Worm (Caenorhabditis elegans): ENCODE data around the gene R05G6.10.
A peak's percentile ranks its signal among the peaks of the same experiment; 100 is the strongest.

R05G6.10 gene

DNA sequence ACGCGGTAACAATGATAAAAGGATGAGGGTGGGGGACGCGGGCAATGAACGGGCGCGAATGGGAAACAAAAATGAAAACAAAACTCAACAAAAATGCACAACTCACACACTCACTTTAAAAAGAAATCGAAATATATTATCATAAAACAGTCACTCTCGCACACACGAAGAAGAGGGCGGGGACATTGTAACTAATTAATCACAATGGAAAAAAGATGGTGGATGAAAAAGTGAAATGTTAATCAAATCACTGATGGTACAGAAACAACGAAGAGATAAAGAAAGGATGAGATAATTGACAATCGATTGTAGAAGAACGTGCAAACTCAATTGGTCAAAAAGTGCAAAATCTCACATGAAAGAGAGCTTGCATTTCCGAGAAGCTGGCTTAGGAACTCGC lies 16.9 kb upstream of the R05G6.10 start:
- TF ChIP-seq arid-1 (GFP tag; conservative IDR thresholded peaks at IDR 0.05) = 0 out of 2 replicates have a peak, but pooled peaks have one; percentile 21
- TF ChIP-seq lin-38 (GFP tag; IDR thresholded peaks at IDR 0.05) = peak; percentile 6; the same call in 1 of the 2 replicates
- no peak for TF ChIP-seq T26A8.4 (GFP tag; IDR thresholded peaks at IDR 0.05)

DNA sequence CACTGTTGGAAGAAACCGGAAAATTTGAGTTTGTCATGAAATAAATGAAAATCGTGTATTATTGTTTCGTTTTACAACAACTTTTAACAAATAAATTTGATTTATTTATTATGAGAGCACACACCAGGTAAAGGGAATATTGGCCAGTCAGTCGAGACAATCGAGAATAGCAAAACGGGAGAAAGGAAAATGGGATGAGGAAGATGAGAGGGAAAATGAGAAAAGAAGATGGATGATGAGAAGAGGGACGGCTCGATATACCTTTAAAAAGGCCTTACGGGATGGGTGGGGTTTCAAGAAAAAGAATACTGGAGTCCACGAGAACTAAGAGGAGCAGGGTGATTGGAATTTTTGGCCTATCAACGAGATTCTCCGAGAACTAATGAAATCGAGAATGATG lies 16.3 kb upstream of the R05G6.10 start:
- peak; percentile 54 for TF ChIP-seq ama-1 (optimal IDR thresholded peaks at IDR 0.05)
- no peak for TF ChIP-seq ZK337.2 (GFP tag; IDR thresholded peaks at IDR 0.05)
- TF ChIP-seq zip-11 (GFP tag; IDR thresholded peaks at IDR 0.05) = no peak
- TF ChIP-seq D1046.2 (GFP tag; IDR thresholded peaks at IDR 0.05) = no peak
- no peak for TF ChIP-seq hlh-30 (tag; optimal IDR thresholded peaks at IDR 0.05; ENCODE audit: insufficient read depth)
- no peak for TF ChIP-seq dmd-9 (GFP tag; IDR thresholded peaks at IDR 0.05)
- TF ChIP-seq nhr-41 (GFP tag; IDR thresholded peaks at IDR 0.05) = no peak
- TF ChIP-seq ceh-82 (tag; optimal IDR thresholded peaks at IDR 0.05) = no peak
- TF ChIP-seq hif-1 (tag; optimal IDR thresholded peaks at IDR 0.05) = no peak
- 0 out of 2 replicates have a peak, but pooled peaks have one; percentile 15 for TF ChIP-seq snpc-1.2 (GFP tag; IDR thresholded peaks at IDR 0.05)
- TF ChIP-seq dpl-1 (GFP tag; optimal IDR thresholded peaks at IDR 0.05) = no peak

DNA sequence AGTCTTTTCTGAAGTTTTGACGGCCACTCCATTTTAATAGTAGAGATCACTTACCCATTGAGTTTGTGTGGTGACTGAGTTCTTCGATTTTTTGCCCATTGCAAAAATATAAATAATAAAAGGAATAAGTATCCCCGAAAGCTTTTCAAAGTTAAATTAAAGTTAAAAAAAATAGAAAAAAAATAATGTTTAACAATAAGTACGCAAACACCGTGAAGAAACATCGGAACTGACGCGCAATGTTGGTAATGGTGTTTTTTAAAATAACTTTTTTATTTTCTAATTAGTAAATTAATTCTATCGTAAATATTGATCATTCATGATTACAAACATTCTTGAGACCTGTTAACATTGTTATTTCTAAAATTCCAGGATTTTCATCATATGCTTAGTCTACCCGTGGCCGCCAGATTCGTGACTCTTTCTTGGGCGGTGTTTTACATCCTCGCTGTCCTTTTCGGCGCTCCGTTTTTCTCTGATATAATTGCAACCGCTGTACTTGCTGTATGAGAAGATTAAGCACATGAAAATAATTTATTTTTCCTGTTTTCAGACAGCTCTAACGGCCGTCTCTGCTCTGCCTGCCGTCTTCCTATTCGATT lies 14.0 kb upstream of the R05G6.10 start, which contains the start of the genes F49E8.7, F49E8.8 and nprl-2:
Gene F49E8.7 (minus strand): TSS at position 101 of the 602 bp plus-strand sequence.
Gene F49E8.8 (plus strand): TSS at position 373 of the 602 bp plus-strand sequence.
Gene nprl-2 (plus strand): TSS at position 552 of the 602 bp plus-strand sequence.
- TF ChIP-seq F49E8.2 (tag; optimal IDR thresholded peaks at IDR 0.05; ENCODE audit: borderline replicate concordance) = no peak
- TF ChIP-seq mxl-2 (GFP tag; conservative IDR thresholded peaks at IDR 0.05) = no peak
- no peak for TF ChIP-seq nhr-102 (tag; optimal IDR thresholded peaks at IDR 0.05)
- TF ChIP-seq ZK546.5 (tag; optimal IDR thresholded peaks at IDR 0.05) = no peak
- no peak for TF ChIP-seq zag-1 (tag; optimal IDR thresholded peaks at IDR 0.05)
- no peak for TF ChIP-seq rbr-2 (tag; optimal IDR thresholded peaks at IDR 0.05)
- no peak for TF ChIP-seq nhr-10 (tag; optimal IDR thresholded peaks at IDR 0.05)
- TF ChIP-seq vab-7 (GFP tag; IDR thresholded peaks at IDR 0.05) = no peak
- TF ChIP-seq daf-16 (GFP tag; optimal IDR thresholded peaks at IDR 0.05) = no peak
- TF ChIP-seq daf-16 (tag; optimal IDR thresholded peaks at IDR 0.05) = no peak
- TF ChIP-seq fkh-10 (GFP tag; optimal IDR thresholded peaks at IDR 0.05) = no peak
- no peak for TF ChIP-seq lim-7 (GFP tag; IDR thresholded peaks at IDR 0.05)
- TF ChIP-seq daf-12 (tag; optimal IDR thresholded peaks at IDR 0.05) = no peak
- no peak for TF ChIP-seq lin-1 (GFP tag; IDR thresholded peaks at IDR 0.05)
- no peak for TF ChIP-seq lin-39 (tag; optimal IDR thresholded peaks at IDR 0.05)
- no peak for TF ChIP-seq aly-2 (tag; optimal IDR thresholded peaks at IDR 0.05)
- TF ChIP-seq ztf-11 (tag; optimal IDR thresholded peaks at IDR 0.05) = no peak
- TF ChIP-seq ces-1 (GFP tag; optimal IDR thresholded peaks at IDR 0.05) = no peak
- TF ChIP-seq hif-1 (tag; optimal IDR thresholded peaks at IDR 0.05) = no peak
- TF ChIP-seq daf-19 (GFP tag; conservative IDR thresholded peaks at IDR 0.05) = no peak
- TF ChIP-seq lin-38 (GFP tag; IDR thresholded peaks at IDR 0.05) = no peak

DNA sequence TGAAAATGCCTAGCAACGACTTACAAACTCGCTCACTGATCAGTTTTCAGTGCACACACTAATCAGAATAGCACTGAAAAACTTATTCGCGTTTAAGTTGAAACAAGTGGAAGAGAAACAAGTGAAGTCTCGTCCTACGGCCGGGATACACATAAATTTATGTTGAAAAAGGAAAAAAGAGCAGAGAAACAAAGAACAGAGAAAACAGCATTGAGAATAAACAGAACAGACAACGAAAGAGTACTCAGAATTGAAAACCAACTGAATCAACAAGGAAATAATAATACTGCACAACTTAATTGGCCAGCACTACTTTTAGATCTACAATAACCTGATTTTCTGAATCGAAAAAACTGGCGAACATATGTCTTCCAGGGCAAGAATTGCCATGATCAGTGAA lies 12.0 kb upstream of the R05G6.10 start, which contains the start of gene F49E8.6:
Gene F49E8.6 (minus strand): TSS at position 317 of the 400 bp plus-strand sequence.
- peak; percentile 46 for TF ChIP-seq aha-1 (tag)
- no peak for TF ChIP-seq hmg-1.1 (GFP tag; IDR thresholded peaks at IDR 0.05)
- no peak for TF ChIP-seq vab-7 (GFP tag; IDR thresholded peaks at IDR 0.05)
- TF ChIP-seq fkh-10 (GFP tag; optimal IDR thresholded peaks at IDR 0.05) = no peak
- TF ChIP-seq nhr-11 (tag; optimal IDR thresholded peaks at IDR 0.05) = peak; percentile 40
- no peak for TF ChIP-seq lin-15B (tag; optimal IDR thresholded peaks at IDR 0.05)
